Worm (Caenorhabditis elegans) whole organism, young adult: ENCODE results near the gene Y7A5A.6.
A peak's percentile ranks its signal among the peaks of the same experiment; 100 is the strongest.

ENCODE experiments used
- B0019.2 ChIP-seq: fragments of 200-800 bp; sonication (Bioruptor generic); conservative IDR thresholded peaks from 2 replicates; pipeline ENCODE4 v1.3.6; 2022; ENCODE audit warnings: missing genetic modification reagents, missing genetic modification characterization, missing compliant biosample characterization
- B0336.3 ChIP-seq: fragments of 200-800 bp; sonication (Bioruptor generic); IDR thresholded peaks from 2 replicates; pipeline ENCODE4 v1.3.6; 2022; ENCODE audit warnings: missing genetic modification characterization, missing compliant biosample characterization
- C06A6.2 ChIP-seq: fragments of 200-800 bp; sonication (Bioruptor generic); conservative IDR thresholded peaks from 2 replicates; pipeline ENCODE4 v1.3.6; 2022; ENCODE audit warnings: missing genetic modification characterization, missing compliant biosample characterization
- F23B12.7 ChIP-seq: sonication (generic microtip); optimal IDR thresholded peaks from 2 replicates; lab custom pipeline; 2017; ENCODE audit warnings: missing genetic modification characterization, mild to moderate bottlenecking, missing compliant biosample characterization, antibody characterized with exemption, moderate library complexity; ENCODE audit not compliant: insufficient read depth
- F49E8.2 ChIP-seq: sonication (generic microtip); optimal IDR thresholded peaks from 3 replicates; lab custom pipeline; 2017; ENCODE audit warnings: missing genetic modification characterization, mild to moderate bottlenecking, missing compliant biosample characterization, antibody characterized with exemption, moderate library complexity; ENCODE audit not compliant: insufficient read depth
- Y53G8AR.9 ChIP-seq: fragments of 200-800 bp; sonication (Bioruptor generic); conservative IDR thresholded peaks from 2 replicates; pipeline ENCODE4 v1.3.6; 2022; ENCODE audit warnings: missing genetic modification reagents, missing genetic modification characterization, missing compliant biosample characterization
- ZK185.1 ChIP-seq: sonication (generic microtip); optimal IDR thresholded peaks from 2 replicates; lab custom pipeline; 2016; ENCODE audit warnings: mild to moderate bottlenecking, missing genetic modification characterization, missing compliant biosample characterization; ENCODE audit not compliant: poor library complexity, severe bottlenecking
- atf-7 ChIP-seq: sonication (generic microtip); optimal IDR thresholded peaks from 2 replicates; lab custom pipeline; 2017; ENCODE audit warnings: mild to moderate bottlenecking, missing genetic modification characterization, missing compliant biosample characterization
- attf-5 ChIP-seq: fragments of 200-800 bp; sonication (Bioruptor generic); optimal IDR thresholded peaks from 2 replicates; lab custom pipeline; 2018; ENCODE audit warnings: mild to moderate bottlenecking, missing genetic modification characterization, missing compliant biosample characterization
- bed-1 ChIP-seq: fragments of 200-800 bp; sonication (Bioruptor generic); IDR thresholded peaks from 2 replicates; pipeline ENCODE4 v1.3.6; 2022; ENCODE audit warnings: missing genetic modification reagents, missing genetic modification characterization, missing compliant biosample characterization
- cebp-1 ChIP-seq, 2 experiments: fragments of 200-800 bp in 1 of 2; sonication (Bioruptor generic) in 1 of 2; sonication (generic microtip) in 1 of 2; IDR thresholded peaks in 1 of 2; optimal IDR thresholded peaks in 1 of 2; 2 replicates each; pipeline versions ENCODE4 v1.3.6 to Lab custom; 2017 to 2022; ENCODE audit warnings: missing compliant biosample characterization in 2 of 2, missing genetic modification characterization in 2 of 2, mild to moderate bottlenecking in 1 of 2, missing genetic modification reagents in 1 of 2, moderate library complexity in 1 of 2
- cebp-2 ChIP-seq: fragments of 200-800 bp; sonication (Bioruptor generic); IDR thresholded peaks from 2 replicates; pipeline ENCODE4 v1.3.6; 2022; ENCODE audit warnings: missing genetic modification characterization, missing compliant biosample characterization
- ceh-58 ChIP-seq: fragments of 200-800 bp; sonication (Bioruptor generic); IDR thresholded peaks from 2 replicates; pipeline ENCODE4 v1.3.6; 2022; ENCODE audit warnings: missing genetic modification characterization, missing compliant biosample characterization
- dox-1 ChIP-seq: fragments of 200-800 bp; sonication (Bioruptor generic); IDR thresholded peaks from 2 replicates; pipeline ENCODE4 v1.3.6; 2022; ENCODE audit warnings: missing genetic modification reagents, missing genetic modification characterization, missing compliant biosample characterization
- egl-18 ChIP-seq: fragments of 200-800 bp; sonication (Bioruptor generic); IDR thresholded peaks from 2 replicates; pipeline ENCODE4 v1.3.6; 2022; ENCODE audit warnings: missing genetic modification reagents, missing genetic modification characterization, missing compliant biosample characterization
- egl-44 ChIP-seq: fragments of 200-800 bp; sonication (Bioruptor generic); IDR thresholded peaks from 2 replicates; pipeline ENCODE4 v1.3.6; 2022; ENCODE audit warnings: missing genetic modification reagents, missing genetic modification characterization, missing compliant biosample characterization
- ets-4 ChIP-seq: fragments of 200-800 bp; sonication (Bioruptor generic); optimal IDR thresholded peaks from 2 replicates; lab custom pipeline; 2018; ENCODE audit warnings: mild to moderate bottlenecking, missing genetic modification characterization, missing compliant biosample characterization
- gei-17 ChIP-seq: fragments of 200-800 bp; sonication (Bioruptor generic); optimal IDR thresholded peaks from 2 replicates; lab custom pipeline; 2018; ENCODE audit warnings: mild to moderate bottlenecking, missing genetic modification characterization, missing compliant biosample characterization
- hmg-1.2 ChIP-seq: fragments of 200-800 bp; sonication (Bioruptor generic); IDR thresholded peaks from 2 replicates; pipeline ENCODE4 v1.3.6; 2022; ENCODE audit warnings: missing genetic modification reagents, missing genetic modification characterization, missing compliant biosample characterization
- let-607 ChIP-seq, 2 experiments: fragments of 200-800 bp in 1 of 2; sonication (Bioruptor generic) in 1 of 2; sonication (generic microtip) in 1 of 2; optimal IDR thresholded peaks; 2 replicates each; lab custom pipeline; 2016 to 2018; ENCODE audit warnings: mild to moderate bottlenecking in 2 of 2, missing compliant biosample characterization in 2 of 2, missing genetic modification characterization in 2 of 2, moderate library complexity in 2 of 2, missing genotype in 1 of 2
- lin-40 ChIP-seq: sonication (generic microtip); optimal IDR thresholded peaks from 2 replicates; lab custom pipeline; 2016; ENCODE audit warnings: missing genetic modification characterization, mild to moderate bottlenecking, missing compliant biosample characterization, missing genotype, missing genetic modification reagents
- lin-54 ChIP-seq: fragments of 200-800 bp; sonication (Bioruptor generic); optimal IDR thresholded peaks from 2 replicates; lab custom pipeline; 2018; ENCODE audit warnings: mild to moderate bottlenecking, missing genetic modification characterization, missing compliant biosample characterization
- lsl-1 ChIP-seq: fragments of 200-800 bp; sonication (Bioruptor generic); optimal IDR thresholded peaks from 2 replicates; lab custom pipeline; 2018; ENCODE audit warnings: mild to moderate bottlenecking, missing genetic modification characterization, moderate library complexity, missing compliant biosample characterization
- madf-10 ChIP-seq: sonication (generic microtip); optimal IDR thresholded peaks from 2 replicates; lab custom pipeline; 2016; ENCODE audit warnings: mild to moderate bottlenecking, missing genetic modification characterization, missing compliant biosample characterization
- mcd-1 ChIP-seq: fragments of 200-800 bp; sonication (Bioruptor generic); IDR thresholded peaks from 2 replicates; pipeline ENCODE4 v1.3.6; 2022; ENCODE audit warnings: missing genetic modification reagents, missing genetic modification characterization, missing compliant biosample characterization
- nfyb-1 ChIP-seq: fragments of 200-800 bp; sonication (Bioruptor generic); IDR thresholded peaks from 2 replicates; pipeline ENCODE4 v1.3.6; 2022; ENCODE audit warnings: missing genetic modification reagents, missing genetic modification characterization, missing compliant biosample characterization
- nhr-179 ChIP-seq: sonication (generic microtip); optimal IDR thresholded peaks from 2 replicates; lab custom pipeline; 2016; ENCODE audit warnings: mild to moderate bottlenecking, missing genetic modification characterization, missing compliant biosample characterization
- nhr-80 ChIP-seq: sonication (generic microtip); optimal IDR thresholded peaks from 2 replicates; lab custom pipeline; 2016; ENCODE audit warnings: missing genetic modification characterization, missing compliant biosample characterization
- nhr-90 ChIP-seq: sonication (generic microtip); optimal IDR thresholded peaks from 2 replicates; lab custom pipeline; 2016; ENCODE audit warnings: missing genotype, mild to moderate bottlenecking, missing genetic modification characterization, missing compliant biosample characterization
- pha-4 ChIP-seq: fragments of 150-350 bp; sonication (generic microtip); optimal IDR thresholded peaks from 2 replicates; lab custom pipeline; 2014; ENCODE audit warnings: missing biosample characterization, missing genetic modification reagents, missing genetic modification characterization
- snpc-4 ChIP-seq, 5 experiments: fragments of 150-350 bp in 1 of 5; sonication (generic microtip) in 4 of 5; optimal IDR thresholded peaks; 2 replicates each; lab custom pipeline; 2014 to 2018; ENCODE audit warnings: missing genetic modification characterization in 5 of 5, missing biosample characterization in 3 of 5, antibody characterized with exemption in 2 of 5, mild to moderate bottlenecking in 2 of 5, missing compliant biosample characterization in 2 of 5, missing genotype in 2 of 5, moderate library complexity in 2 of 5, missing genetic modification reagents in 1 of 5
- ztf-18 ChIP-seq: sonication (generic microtip); optimal IDR thresholded peaks from 2 replicates; lab custom pipeline; 2016; ENCODE audit warnings: missing genotype, mild to moderate bottlenecking, missing genetic modification characterization, missing compliant biosample characterization
- ztf-28 ChIP-seq: fragments of 200-800 bp; sonication (Bioruptor generic); IDR thresholded peaks from 2 replicates; pipeline ENCODE4 v1.3.6; 2022; ENCODE audit warnings: missing genetic modification reagents, missing genetic modification characterization, missing compliant biosample characterization

Gene Y7A5A.6

ce11 chrX:15799595-15799994 is at the start of gene Y7A5A.6:
TSS of gene Y7A5A.6 (minus strand) at chrX:15799695.
- no peak for TF ChIP-seq let-607 (tag; optimal IDR thresholded peaks at IDR 0.05; lab: Kevin White, UChicago)
- TF ChIP-seq F23B12.7 (tag; lab: Kevin White, UChicago), result no peak
- TF ChIP-seq nhr-80 (tag; lab: Kevin White, UChicago), result peak; percentile 19
- TF ChIP-seq F49E8.2 (tag; lab: Kevin White, UChicago), result no peak
- no peak for TF ChIP-seq cebp-1 (GFP tag; IDR thresholded peaks at IDR 0.05; lab: Robert Waterston, UW)
- TF ChIP-seq cebp-1 (tag; optimal IDR thresholded peaks at IDR 0.05; lab: Kevin White, UChicago), result no peak
- no peak for TF ChIP-seq lin-40
- TF ChIP-seq ceh-58 (GFP tag; lab: Robert Waterston, UW), result no peak
- TF ChIP-seq C06A6.2 (GFP tag; lab: Robert Waterston, UW), result no peak
- TF ChIP-seq, all 124 proteins: peak for 1

ce11 chrX:15848867-15849266 is 49.4 kb upstream of the Y7A5A.6 start:
- TF ChIP-seq Y53G8AR.9 (GFP tag; lab: Robert Waterston, UW) (no peak), ztf-18 (tag; lab: Kevin White, UChicago) (no peak), ztf-28 (no peak), lsl-1 (GFP tag; lab: Kevin White, UChicago) (no peak), let-607 (tag; optimal IDR thresholded peaks at IDR 0.05; lab: Kevin White, UChicago) (no peak), bed-1 (GFP tag; lab: Robert Waterston, UW) (no peak), atf-7 (tag; lab: Kevin White, UChicago) (no peak), dox-1 (GFP tag; lab: Robert Waterston, UW) (no peak), B0336.3 (GFP tag; lab: Robert Waterston, UW) (no peak), lin-54 (GFP tag; lab: Kevin White, UChicago) (no peak)

- TF ChIP-seq B0019.2 (GFP tag; lab: Robert Waterston, UW) (no peak), nhr-80 (tag; lab: Kevin White, UChicago) (peak; percentile 22)
- TF ChIP-seq, all 124 proteins: peak for 1
Observed at ce11 chrX:15847543-15848087, 48.1 kb upstream of the Y7A5A.6 start, which contains the start of gene F59F4.3. TSS of gene F59F4.3 (minus strand) at chrX:15847593.

ce11 chrX:15846552-15846951 is 47.1 kb upstream of the Y7A5A.6 start:
- TF ChIP-seq nhr-80 (tag; lab: Kevin White, UChicago) (peak; percentile 33), C06A6.2 (GFP tag; lab: Robert Waterston, UW) (no peak)

ce11 chrX:15844330-15844729 is 44.8 kb upstream of the Y7A5A.6 start:
- TF ChIP-seq gei-17 (GFP tag; lab: Kevin White, UChicago) (no peak), snpc-4 (GFP tag; optimal IDR thresholded peaks at IDR 0.05; lab: Kevin White, UChicago) (no peak), snpc-4 (tag; optimal IDR thresholded peaks at IDR 0.05; lab: Kevin White, UChicago) (peak in 3 of 4 experiments; percentile 22 to 84 (median 71))
- TF ChIP-seq, all 124 proteins: peak for 1

- TF ChIP-seq let-607 (tag; optimal IDR thresholded peaks at IDR 0.05; lab: Kevin White, UChicago), result peak; percentile 99
- TF ChIP-seq C06A6.2 (GFP tag; lab: Robert Waterston, UW), result 0 out of 2 replicates have a peak, but pooled peaks have one; percentile 40
- TF ChIP-seq nhr-179 (tag; lab: Kevin White, UChicago), result no peak
- TF ChIP-seq ZK185.1 (tag; lab: Kevin White, UChicago), result peak; percentile 38
- peak; percentile 67 for TF ChIP-seq B0336.3 (GFP tag; lab: Robert Waterston, UW)
- TF ChIP-seq ets-4 (GFP tag; lab: Kevin White, UChicago), result peak; percentile 74
- no peak for TF ChIP-seq cebp-1 (GFP tag; IDR thresholded peaks at IDR 0.05; lab: Robert Waterston, UW)
- peak; percentile 32 for TF ChIP-seq cebp-1 (tag; optimal IDR thresholded peaks at IDR 0.05; lab: Kevin White, UChicago)
- 0 out of 2 replicates have a peak, but pooled peaks have one; percentile 22 for TF ChIP-seq egl-44
- no peak for TF ChIP-seq lsl-1 (GFP tag; lab: Kevin White, UChicago)
- TF ChIP-seq cebp-2 (GFP tag; lab: Robert Waterston, UW), result no peak
- no peak for TF ChIP-seq hmg-1.2 (GFP tag; lab: Robert Waterston, UW)
- TF ChIP-seq nhr-90 (tag; lab: Kevin White, UChicago), result peak; percentile 68
- TF ChIP-seq egl-18 (GFP tag; lab: Robert Waterston, UW), result no peak
- peak; percentile 33; the same call in 1 of the 2 replicates for TF ChIP-seq nfyb-1
- TF ChIP-seq dox-1 (GFP tag; lab: Robert Waterston, UW), result peak; percentile 27; the same call in 1 of the 2 replicates
- no peak for TF ChIP-seq attf-5 (GFP tag; lab: Kevin White, UChicago)
- 0 out of 2 replicates have a peak, but pooled peaks have one; percentile 19 for TF ChIP-seq mcd-1 (GFP tag; lab: Robert Waterston, UW)
- peak; percentile 60 for TF ChIP-seq pha-4 (tag; lab: Kevin White, UChicago)
- TF ChIP-seq madf-10 (tag; lab: Kevin White, UChicago), result peak; percentile 66
- peak; percentile 94 for TF ChIP-seq atf-7 (tag; lab: Kevin White, UChicago)
- TF ChIP-seq nhr-80 (tag; lab: Kevin White, UChicago), result peak; percentile 98
- peak; percentile 25 for TF ChIP-seq gei-17 (GFP tag; lab: Kevin White, UChicago)
Observed at ce11 chrX:15842492-15842891, 43.0 kb upstream of the Y7A5A.6 start.
